Worm (Caenorhabditis elegans) whole organism, L4/young adult: ENCODE results near the gene F16B4.4.

ENCODE experiments used
- dao-5 ChIP-seq: sonication (generic microtip); optimal IDR thresholded peaks from 2 replicates; lab custom pipeline; 2016; ENCODE audit warnings: missing genotype, missing genetic modification characterization, moderate library complexity, missing compliant biosample characterization
- him-1 ChIP-seq: sonication (generic microtip); optimal IDR thresholded peaks from 2 replicates; lab custom pipeline; 2016; ENCODE audit warnings: missing genotype, missing genetic modification reagents, missing genetic modification characterization, missing compliant biosample characterization

- no peak for TF ChIP-seq him-1
- TF ChIP-seq dao-5 (tag; lab: Kevin White, UChicago) = no peak
Measured at ce11 chrV:1640008-1640407, 46.2 kb downstream of the F16B4.4 start, which contains the start of gene str-221.
